Fruit fly (Drosophila melanogaster) whole organism, embryonic: ENCODE measurements around the gene CG1138.

Experiments used
- Bgb ChIP-seq: fragments of 200-800 bp; sonication (Bioruptor generic); IDR thresholded peaks from 2 replicates; pipeline ENCODE4 v1.3.6; 2022; ENCODE audit warnings: missing biosample characterization, missing genetic modification characterization; ENCODE audit not compliant: partially characterized antibody
- CG10147 ChIP-seq: fragments of 200-800 bp; sonication (Bioruptor generic); optimal IDR thresholded peaks from 2 replicates; lab custom pipeline; 2019; ENCODE audit warnings: missing biosample characterization, mild to moderate bottlenecking, missing genetic modification characterization, moderate library complexity
- CG10267 ChIP-seq: fragments of 200-800 bp; sonication (Bioruptor generic); optimal IDR thresholded peaks from 2 replicates; lab custom pipeline; 2018; ENCODE audit warnings: missing biosample characterization, mild to moderate bottlenecking, missing genetic modification characterization, moderate library complexity
- CG10431 ChIP-seq: fragments of 200-800 bp; sonication (Bioruptor generic); optimal IDR thresholded peaks from 3 replicates; lab custom pipeline; 2018; ENCODE audit warnings: missing biosample characterization, mild to moderate bottlenecking, missing genetic modification characterization
- CG12659 ChIP-seq: fragments of 200-800 bp; sonication (Bioruptor generic); optimal IDR thresholded peaks from 3 replicates; lab custom pipeline; 2017; ENCODE audit warnings: mild to moderate bottlenecking, missing biosample characterization, missing genetic modification reagents, missing genetic modification characterization
- CG13775 ChIP-seq: fragments of 200-800 bp; sonication (Bioruptor generic); optimal IDR thresholded peaks from 3 replicates; lab custom pipeline; 2017; ENCODE audit warnings: missing biosample characterization, mild to moderate bottlenecking, missing genetic modification characterization
- CG14710 ChIP-seq: fragments of 200-800 bp; sonication (Bioruptor generic); optimal IDR thresholded peaks from 3 replicates; lab custom pipeline; 2019; ENCODE audit warnings: missing biosample characterization, mild to moderate bottlenecking, missing genetic modification characterization, moderate library complexity
- CG15269 ChIP-seq: fragments of 200-800 bp; sonication (Bioruptor generic); optimal IDR thresholded peaks from 2 replicates; lab custom pipeline; 2018; ENCODE audit warnings: missing biosample characterization, mild to moderate bottlenecking, missing genetic modification characterization, moderate library complexity
- CG17912 ChIP-seq: fragments of 200-800 bp; sonication (Bioruptor generic); optimal IDR thresholded peaks from 2 replicates; lab custom pipeline; 2018; ENCODE audit warnings: missing biosample characterization, mild to moderate bottlenecking, missing genetic modification characterization
- CG33213 ChIP-seq: fragments of 200-800 bp; sonication (Bioruptor generic); optimal IDR thresholded peaks from 3 replicates; lab custom pipeline; 2016; ENCODE audit warnings: missing biosample characterization, missing genetic modification characterization
- CG33557 ChIP-seq: fragments of 200-800 bp; sonication (Bioruptor generic); optimal IDR thresholded peaks from 2 replicates; lab custom pipeline; 2019; ENCODE audit warnings: missing biosample characterization, mild to moderate bottlenecking, missing genetic modification characterization, moderate library complexity
- CG3995 ChIP-seq: fragments of 200-800 bp; sonication (Bioruptor generic); optimal IDR thresholded peaks from 3 replicates; lab custom pipeline; 2016; ENCODE audit warnings: missing biosample characterization, missing genetic modification characterization
- CG5245 ChIP-seq: fragments of 200-800 bp; sonication (Bioruptor generic); optimal IDR thresholded peaks from 3 replicates; lab custom pipeline; 2016; ENCODE audit warnings: missing biosample characterization, missing genetic modification characterization
- CG7271 ChIP-seq: fragments of 200-800 bp; sonication (Bioruptor generic); optimal IDR thresholded peaks from 2 replicates; lab custom pipeline; 2018; ENCODE audit warnings: missing biosample characterization, mild to moderate bottlenecking, missing genetic modification characterization, moderate library complexity
- CG7786 ChIP-seq: fragments of 200-800 bp; sonication (Bioruptor generic); optimal IDR thresholded peaks from 2 replicates; lab custom pipeline; 2016; ENCODE audit warnings: missing biosample characterization, missing genetic modification characterization
- CG9727 ChIP-seq: fragments of 200-800 bp; sonication (Bioruptor generic); optimal IDR thresholded peaks from 3 replicates; lab custom pipeline; 2017; ENCODE audit warnings: missing biosample characterization, mild to moderate bottlenecking, missing genetic modification characterization
- Ets97D ChIP-seq: fragments of 200-800 bp; sonication (Bioruptor generic); optimal IDR thresholded peaks from 3 replicates; lab custom pipeline; 2016; ENCODE audit warnings: missing biosample characterization, missing genetic modification characterization
- HLH4C ChIP-seq: fragments of 200-800 bp; sonication (Bioruptor generic); IDR thresholded peaks from 3 replicates; pipeline ENCODE4 v1.3.6; 2022; ENCODE audit warnings: missing biosample characterization, missing genetic modification characterization; ENCODE audit not compliant: partially characterized antibody
- Lhr ChIP-seq: fragments of 200-800 bp; sonication (Bioruptor generic); optimal IDR thresholded peaks from 3 replicates; lab custom pipeline; 2017; ENCODE audit warnings: mild to moderate bottlenecking, missing biosample characterization, missing genetic modification reagents, missing genetic modification characterization
- MESR4 ChIP-seq: fragments of 200-800 bp; sonication (Bioruptor generic); optimal IDR thresholded peaks from 2 replicates; lab custom pipeline; 2018; ENCODE audit warnings: missing biosample characterization, mild to moderate bottlenecking, missing genetic modification characterization, moderate library complexity
- NC2β ChIP-seq: fragments of 200-800 bp; sonication (Bioruptor generic); optimal IDR thresholded peaks from 2 replicates; lab custom pipeline; 2016; ENCODE audit warnings: missing biosample characterization, missing genetic modification characterization
- Opbp ChIP-seq: fragments of 200-800 bp; sonication (Bioruptor generic); IDR thresholded peaks from 3 replicates; pipeline ENCODE4 v1.3.6; 2022; ENCODE audit warnings: missing biosample characterization, missing genetic modification characterization; ENCODE audit not compliant: partially characterized antibody
- Sin3A ChIP-seq: fragments of >200 bp; optimal IDR thresholded peaks from 2 replicates; lab custom pipeline; 2018
- Spps ChIP-seq: fragments of 200-800 bp; sonication (Bioruptor generic); optimal IDR thresholded peaks from 2 replicates; lab custom pipeline; 2018; ENCODE audit warnings: missing biosample characterization, mild to moderate bottlenecking, missing genetic modification characterization
- amos ChIP-seq: fragments of 200-800 bp; sonication (Bioruptor generic); IDR thresholded peaks from 2 replicates; pipeline ENCODE4 v1.3.6; 2022; ENCODE audit warnings: missing biosample characterization, missing genetic modification characterization; ENCODE audit not compliant: partially characterized antibody
- bowl ChIP-seq: fragments of 200-800 bp; sonication (Bioruptor generic); IDR thresholded peaks from 2 replicates; pipeline ENCODE4 v1.3.6; 2022; ENCODE audit warnings: missing biosample characterization, missing genetic modification characterization
- bsh ChIP-seq, 2 experiments: fragments of 200-800 bp; sonication (Bioruptor generic); optimal IDR thresholded peaks; 2 replicates each; lab custom pipeline; 2017 to 2018; ENCODE audit warnings: mild to moderate bottlenecking in 2 of 2, missing biosample characterization in 2 of 2, missing genetic modification characterization in 2 of 2, moderate library complexity in 1 of 2
- btn ChIP-seq: fragments of 200-800 bp; sonication (Bioruptor generic); optimal IDR thresholded peaks from 2 replicates; lab custom pipeline; 2016; ENCODE audit warnings: missing biosample characterization, missing genetic modification characterization
- crc ChIP-seq: fragments of 200-800 bp; sonication (Bioruptor generic); optimal IDR thresholded peaks from 2 replicates; lab custom pipeline; 2016; ENCODE audit warnings: missing biosample characterization, missing genetic modification characterization
- crp ChIP-seq, 2 experiments: fragments of 200-800 bp; sonication (Bioruptor generic); optimal IDR thresholded peaks; 2 replicates in 1 of 2; 3 replicates in 1 of 2; lab custom pipeline; 2017; ENCODE audit warnings: missing biosample characterization in 2 of 2, missing genetic modification characterization in 2 of 2, mild to moderate bottlenecking in 1 of 2, moderate library complexity in 1 of 2
- eyg ChIP-seq: fragments of 200-800 bp; sonication (Bioruptor generic); optimal IDR thresholded peaks from 3 replicates; lab custom pipeline; 2016; ENCODE audit warnings: missing biosample characterization, missing genetic modification characterization
- gcm ChIP-seq: fragments of 200-800 bp; sonication (Bioruptor generic); optimal IDR thresholded peaks from 2 replicates; lab custom pipeline; 2019; ENCODE audit warnings: missing biosample characterization, mild to moderate bottlenecking, missing genetic modification characterization, moderate library complexity
- gcm2 ChIP-seq: fragments of 200-800 bp; sonication (Bioruptor generic); optimal IDR thresholded peaks from 2 replicates; lab custom pipeline; 2016; ENCODE audit warnings: missing biosample characterization, missing genetic modification characterization
- hkb ChIP-seq, 2 experiments: fragments of 200-800 bp in 1 of 2; fragments of >200 bp in 1 of 2; sonication (Bioruptor generic) in 1 of 2; IDR thresholded peaks in 1 of 2; optimal IDR thresholded peaks in 1 of 2; 2 replicates each; pipeline versions ENCODE4 v1.3.6 to Lab custom; 2017 to 2022; ENCODE audit warnings: missing biosample characterization in 1 of 2, missing genetic modification characterization in 1 of 2
- insv ChIP-seq, 2 experiments: fragments of 200-800 bp; sonication (Bioruptor generic); optimal IDR thresholded peaks; 3 replicates each; lab custom pipeline; 2016 to 2018; ENCODE audit warnings: missing biosample characterization in 2 of 2, missing genetic modification characterization in 2 of 2
- ken ChIP-seq: fragments of 200-800 bp; sonication (Bioruptor generic); IDR thresholded peaks from 3 replicates; pipeline ENCODE4 v1.3.6; 2022; ENCODE audit warnings: missing biosample characterization, missing genetic modification characterization
- maf-S ChIP-seq: fragments of 200-800 bp; sonication (Bioruptor generic); optimal IDR thresholded peaks from 2 replicates; lab custom pipeline; 2016; ENCODE audit warnings: missing biosample characterization, missing genetic modification characterization
- org-1 ChIP-seq: fragments of 200-800 bp; sonication (Bioruptor generic); optimal IDR thresholded peaks from 2 replicates; lab custom pipeline; 2017; ENCODE audit warnings: missing biosample characterization, missing genetic modification characterization
- pita ChIP-seq: fragments of 200-800 bp; sonication (Bioruptor generic); optimal IDR thresholded peaks from 2 replicates; lab custom pipeline; 2017; ENCODE audit warnings: missing biosample characterization, mild to moderate bottlenecking, missing genetic modification characterization
- row ChIP-seq: fragments of 200-800 bp; sonication (Bioruptor generic); IDR thresholded peaks from 3 replicates; pipeline ENCODE4 v1.3.6; 2022; ENCODE audit warnings: missing biosample characterization, missing genetic modification characterization
- sisA ChIP-seq: fragments of 200-800 bp; sonication (Bioruptor generic); IDR thresholded peaks from 2 replicates; pipeline ENCODE4 v1.3.6; 2022; ENCODE audit warnings: missing biosample characterization, missing genetic modification characterization
- stwl ChIP-seq: fragments of 200-800 bp; sonication (Bioruptor generic); optimal IDR thresholded peaks from 3 replicates; lab custom pipeline; 2018; ENCODE audit warnings: missing biosample characterization, mild to moderate bottlenecking, missing genetic modification characterization, moderate library complexity
- tin ChIP-seq: fragments of 200-800 bp; sonication (Bioruptor generic); optimal IDR thresholded peaks from 3 replicates; lab custom pipeline; 2016; ENCODE audit warnings: missing biosample characterization, missing genetic modification characterization
- trem ChIP-seq: fragments of 200-800 bp; optimal IDR thresholded peaks from 3 replicates; lab custom pipeline; 2019; ENCODE audit warnings: missing biosample characterization, mild to moderate bottlenecking, missing genetic modification characterization, moderate library complexity
- tx ChIP-seq: fragments of 200-800 bp; sonication (Bioruptor generic); optimal IDR thresholded peaks from 2 replicates; lab custom pipeline; 2016; ENCODE audit warnings: missing biosample characterization, missing genetic modification characterization
- vnd ChIP-seq: fragments of 200-800 bp; sonication (Bioruptor generic); IDR thresholded peaks from 3 replicates; pipeline ENCODE4 v1.3.6; 2022; ENCODE audit warnings: missing biosample characterization, missing genetic modification characterization; ENCODE audit not compliant: partially characterized antibody
- zen ChIP-seq: fragments of 200-800 bp; sonication (Bioruptor generic); optimal IDR thresholded peaks from 3 replicates; lab custom pipeline; 2018; ENCODE audit warnings: missing biosample characterization, mild to moderate bottlenecking, missing genetic modification characterization, moderate library complexity
- zfh2 ChIP-seq: fragments of 200-800 bp; sonication (Bioruptor generic); optimal IDR thresholded peaks from 2 replicates; lab custom pipeline; 2016; ENCODE audit warnings: missing biosample characterization, missing genetic modification characterization

Gene CG1138

DNA sequence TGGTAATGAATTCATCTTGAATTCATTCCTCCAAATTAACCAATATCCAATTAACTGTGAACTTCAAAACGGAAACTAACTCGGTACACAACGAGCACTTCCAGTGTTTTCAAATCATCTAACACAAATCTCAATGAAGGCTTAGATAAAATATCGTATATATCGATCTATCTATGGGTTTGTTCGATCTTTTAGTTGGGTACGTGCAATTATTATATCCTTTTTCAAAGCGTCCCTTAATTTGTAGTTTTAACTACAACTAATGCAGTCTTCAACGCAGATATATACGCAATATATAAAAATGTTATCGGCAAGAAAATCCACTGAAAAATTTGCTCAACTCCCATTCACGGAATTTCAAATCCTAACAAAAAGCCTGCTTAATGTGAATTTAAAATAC lies at the start of gene CG1138:
Gene CG1138 (minus strand): TSS at position 101 of the 400 bp plus-strand sequence.
- TF ChIP-seq gcm (no peak), CG5245 (GFP tag; lab: Kevin White, UChicago) (no peak), CG10267 (tag; lab: Kevin White, UChicago) (no peak), CG33557 (GFP tag; lab: Kevin White, UChicago) (no peak), eyg (GFP tag; lab: Kevin White, UChicago) (no peak), CG15269 (tag; lab: Kevin White, UChicago) (no peak), NC2β (no peak), ken (GFP tag; lab: Robert Waterston, UW) (no peak), vnd (GFP tag; lab: Robert Waterston, UW) (no peak)

DNA sequence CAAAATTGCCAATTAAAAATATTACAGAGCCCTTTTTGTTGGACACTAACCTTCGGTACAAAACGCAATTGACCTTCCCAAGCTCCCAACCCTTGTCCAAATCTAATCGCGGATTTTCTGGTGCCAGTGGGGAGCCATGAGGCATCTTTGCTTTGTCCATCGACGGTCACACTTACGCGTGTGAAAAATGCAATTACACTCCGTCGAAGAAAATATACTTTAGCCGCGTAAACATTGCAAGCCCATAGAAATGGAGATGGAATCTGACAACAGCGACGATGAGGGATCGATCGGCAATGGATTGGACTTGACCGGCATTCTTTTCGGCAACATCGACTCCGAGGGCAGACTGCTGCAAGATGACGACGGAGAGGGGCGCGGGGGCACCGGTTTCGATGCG lies 48.9 kb upstream of the CG1138 start, which contains the start of gene Taf1:
Gene Taf1 (plus strand): TSS at position 150 of the 400 bp plus-strand sequence.
- TF ChIP-seq CG14710 (tag; lab: Kevin White, UChicago) (peak; percentile 67), insv (GFP tag; optimal IDR thresholded peaks at IDR 0.05; lab: Kevin White, UChicago) (peak in 1 of 2 experiments; percentile 30), bsh (GFP tag; optimal IDR thresholded peaks at IDR 0.05; lab: Kevin White, UChicago) (no peak), sisA (GFP tag; lab: Robert Waterston, UW) (no peak), CG3995 (peak; percentile 3), row (GFP tag; lab: Robert Waterston, UW) (peak; percentile 56), stwl (tag; lab: Kevin White, UChicago) (peak; percentile 67), gcm2 (GFP tag; lab: Kevin White, UChicago) (no peak), tx (GFP tag; lab: Kevin White, UChicago) (no peak), tin (GFP tag; lab: Kevin White, UChicago) (no peak), btn (no peak), Bgb (GFP tag; lab: Robert Waterston, UW) (peak; percentile 55), HLH4C (GFP tag; lab: Robert Waterston, UW) (0 out of 3 replicates have a peak, but pooled peaks have one; percentile 37), zfh2 (GFP tag; lab: Kevin White, UChicago) (peak; percentile 15), CG9727 (no peak), pita (GFP tag; lab: Kevin White, UChicago) (peak; percentile 85), Opbp (GFP tag; lab: Robert Waterston, UW) (peak; percentile 63; the same call in 1 of the 3 replicates), zen (tag; lab: Kevin White, UChicago) (peak; percentile 39), CG13775 (GFP tag; lab: Kevin White, UChicago) (peak; percentile 82), trem (tag; lab: Kevin White, UChicago) (peak; percentile 66), CG33213 (GFP tag; lab: Kevin White, UChicago) (peak; percentile 66), hkb (optimal IDR thresholded peaks at IDR 0.05; lab: Kevin White, UChicago) (no peak), hkb (GFP tag; IDR thresholded peaks at IDR 0.05; lab: Robert Waterston, UW) (0 out of 2 replicates have a peak, but pooled peaks have one; percentile 9), crc (GFP tag; lab: Kevin White, UChicago) (no peak), Ets97D (GFP tag; lab: Kevin White, UChicago) (peak; percentile 60), Spps (tag; lab: Kevin White, UChicago) (no peak), maf-S (GFP tag; lab: Kevin White, UChicago) (peak; percentile 8), CG12659 (GFP tag; lab: Kevin White, UChicago) (peak; percentile 73), MESR4 (GFP tag; lab: Kevin White, UChicago) (peak; percentile 99), Sin3A (lab: Kevin White, UChicago) (peak; percentile 66), CG7786 (GFP tag; lab: Kevin White, UChicago) (no peak), CG7271 (tag; lab: Kevin White, UChicago) (no peak), org-1 (no peak), Lhr (GFP tag; lab: Kevin White, UChicago) (peak; percentile 89), CG10147 (GFP tag; lab: Kevin White, UChicago) (no peak), crp (GFP tag; optimal IDR thresholded peaks at IDR 0.05; lab: Kevin White, UChicago) (peak in 1 of 2 experiments; percentile 21), CG10431 (GFP tag; lab: Kevin White, UChicago) (peak; percentile 86), CG17912 (GFP tag; lab: Kevin White, UChicago) (peak; percentile 27), amos (GFP tag; lab: Robert Waterston, UW) (peak; percentile 29; the same call in 1 of the 2 replicates), bowl (GFP tag; lab: Robert Waterston, UW) (no peak)
